Fruit fly (Drosophila melanogaster): ENCODE measurements around the gene jp.
A peak's percentile ranks its signal among the peaks of the same experiment; 100 is the strongest.

The jp gene

DNA sequence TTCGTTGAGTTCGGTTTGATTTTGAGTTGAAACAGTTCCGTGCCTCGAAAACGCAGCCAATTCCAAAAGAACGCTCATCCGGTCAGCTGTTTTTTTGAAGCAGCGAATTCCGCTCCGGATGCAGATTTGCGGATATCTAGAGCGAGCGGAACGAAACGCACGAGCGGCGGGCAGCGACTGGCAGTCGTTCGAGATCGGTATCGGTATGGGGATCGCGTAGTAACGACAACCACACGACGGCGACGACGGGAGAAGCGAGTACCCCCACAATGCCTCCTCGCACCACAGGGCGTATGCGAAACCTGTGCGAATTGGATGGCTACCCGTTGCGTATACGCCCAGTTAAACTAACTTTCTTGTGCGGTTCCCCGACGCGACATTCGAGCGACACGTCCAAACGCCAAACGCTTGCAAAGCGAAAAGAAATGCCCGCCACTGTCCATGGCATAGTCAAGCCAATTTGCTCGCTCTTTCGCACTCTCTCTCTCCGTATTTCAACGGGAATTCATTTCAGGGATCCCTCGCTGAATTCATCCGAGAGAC lies 6.4 kb downstream of the jp start:
- TF ChIP-seq CG8478 (optimal IDR thresholded peaks at IDR 0.05), result no peak
- TF ChIP-seq CTCF (optimal IDR thresholded peaks at IDR 0.05), result no peak

DNA sequence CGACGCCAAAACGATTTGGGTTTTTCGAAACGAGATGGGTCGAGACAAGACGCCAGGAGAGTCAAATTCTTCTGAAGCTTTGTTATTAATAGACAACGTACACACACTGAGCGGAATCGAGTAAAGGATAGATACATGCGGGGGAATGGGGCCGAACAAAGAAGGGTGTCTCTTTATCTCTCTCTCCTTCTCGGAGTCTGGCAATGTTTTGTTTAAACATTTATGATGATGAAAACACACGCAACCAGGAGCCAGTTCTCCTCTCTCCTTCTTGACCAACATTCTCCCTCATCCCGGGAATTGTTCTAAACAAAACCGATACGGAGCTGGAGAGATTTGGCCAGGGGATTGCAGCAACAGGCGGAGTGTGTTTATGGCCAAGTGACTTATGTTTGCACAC lies 8.7 kb downstream of the jp start:
- TF ChIP-seq CG8478 (optimal IDR thresholded peaks at IDR 0.05), result no peak
- no peak for TF ChIP-seq CTCF (optimal IDR thresholded peaks at IDR 0.05)

dm6 chr2L:9550880-9551279 lies 15.7 kb downstream of the jp start:
- TF ChIP-seq CTCF (optimal IDR thresholded peaks at IDR 0.05) (no peak), CG8478 (optimal IDR thresholded peaks at IDR 0.05) (no peak)

DNA sequence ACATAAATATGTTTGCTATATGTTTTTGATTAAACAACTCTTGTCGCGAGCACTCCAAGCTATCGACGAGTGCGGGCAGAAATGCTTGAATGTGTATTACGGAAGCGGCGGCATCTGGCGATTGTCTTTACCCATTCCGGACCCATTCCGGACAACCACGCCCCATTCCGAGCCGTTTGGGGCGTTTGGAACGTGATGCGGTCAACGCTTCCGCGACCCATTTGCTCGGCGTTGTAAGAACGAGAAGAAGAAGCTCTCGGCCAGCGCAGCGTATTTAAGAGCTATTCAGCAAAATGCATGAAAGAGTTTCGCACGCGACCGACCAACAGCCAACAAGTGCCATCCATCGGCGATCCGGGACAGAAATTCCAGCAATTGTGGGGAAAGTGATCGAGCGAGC lies 21.0 kb downstream of the jp start, which contains the start of gene CG13114:
TSS of gene CG13114 (plus strand) at position 301 of the 400 bp plus-strand sequence.
- TF ChIP-seq CG8478 (optimal IDR thresholded peaks at IDR 0.05), result no peak
- TF ChIP-seq CTCF (optimal IDR thresholded peaks at IDR 0.05), result no peak

- TF ChIP-seq CG8478 (optimal IDR thresholded peaks at IDR 0.05) (no peak), CTCF (optimal IDR thresholded peaks at IDR 0.05) (no peak)
These were observed 22.7 kb downstream of the jp start, which contains the start of gene CG13113 for dm6 chr2L:9543871-9544270. TSS of gene CG13113 (plus strand) at chr2L:9544171.

- TF ChIP-seq CG8478 (optimal IDR thresholded peaks at IDR 0.05), result no peak
- TF ChIP-seq CTCF (optimal IDR thresholded peaks at IDR 0.05), result no peak
These were observed 24.0 kb downstream of the jp start, which contains the start of gene Cpr30B for dm6 chr2L:9542578-9542977. TSS of gene Cpr30B (plus strand) at chr2L:9542878.

dm6 chr2L:9539988-9540573 lies 26.5 kb downstream of the jp start, which contains the start of gene CG17855:
TSS of gene CG17855 (plus strand) at chr2L:9540523.
- TF ChIP-seq CG8478 (optimal IDR thresholded peaks at IDR 0.05) (no peak), CTCF (optimal IDR thresholded peaks at IDR 0.05) (peak; percentile 38 to 87)

dm6 chr2L:9529858-9530378 lies 36.6 kb downstream of the jp start:
- TF ChIP-seq CTCF (optimal IDR thresholded peaks at IDR 0.05) (no peak), CG8478 (optimal IDR thresholded peaks at IDR 0.05) (no peak)

DNA sequence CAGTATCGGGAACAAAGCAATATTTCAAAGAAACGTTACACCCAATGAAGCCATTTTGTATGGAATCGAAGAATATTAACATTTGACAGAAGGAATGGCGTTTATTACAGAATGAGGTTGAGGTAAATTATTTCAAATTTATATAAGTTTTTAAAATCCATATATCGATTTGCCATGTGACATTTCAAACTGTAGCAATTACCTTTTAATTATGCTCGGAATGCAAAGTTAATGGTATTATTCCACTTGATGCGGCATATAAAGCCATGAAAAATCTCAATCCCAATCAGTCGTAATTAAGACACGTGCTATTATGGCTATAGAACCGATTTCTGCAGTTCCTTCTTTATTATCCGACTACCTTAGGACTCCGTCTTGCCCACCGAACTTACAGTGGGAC lies 38.3 kb downstream of the jp start, which contains the start of gene CG31883:
TSS of gene CG31883 (plus strand) at position 301 of the 400 bp plus-strand sequence.
- no peak for TF ChIP-seq CTCF (optimal IDR thresholded peaks at IDR 0.05)
- no peak for TF ChIP-seq CG8478 (optimal IDR thresholded peaks at IDR 0.05)

DNA sequence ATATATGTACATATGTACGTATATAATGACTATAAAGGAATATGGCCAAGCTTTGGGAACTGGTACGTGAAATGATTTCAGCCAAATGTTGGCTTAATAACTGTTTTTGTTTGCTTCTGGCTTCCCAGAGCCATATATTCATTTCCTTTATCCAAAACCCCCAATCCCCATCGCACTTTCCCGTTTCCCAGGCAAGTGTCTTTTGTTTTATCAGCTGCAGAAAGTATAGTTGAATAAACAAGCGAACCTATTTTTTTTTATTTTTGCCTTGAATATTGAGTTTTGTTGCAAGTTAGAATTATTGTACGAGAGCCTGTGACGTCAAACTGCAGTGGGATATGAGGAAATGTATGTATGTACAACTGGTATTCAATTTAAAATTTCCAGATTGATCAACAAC lies 40.0 kb downstream of the jp start:
- TF ChIP-seq CTCF (optimal IDR thresholded peaks at IDR 0.05) (no peak), CG8478 (optimal IDR thresholded peaks at IDR 0.05) (no peak)

DNA sequence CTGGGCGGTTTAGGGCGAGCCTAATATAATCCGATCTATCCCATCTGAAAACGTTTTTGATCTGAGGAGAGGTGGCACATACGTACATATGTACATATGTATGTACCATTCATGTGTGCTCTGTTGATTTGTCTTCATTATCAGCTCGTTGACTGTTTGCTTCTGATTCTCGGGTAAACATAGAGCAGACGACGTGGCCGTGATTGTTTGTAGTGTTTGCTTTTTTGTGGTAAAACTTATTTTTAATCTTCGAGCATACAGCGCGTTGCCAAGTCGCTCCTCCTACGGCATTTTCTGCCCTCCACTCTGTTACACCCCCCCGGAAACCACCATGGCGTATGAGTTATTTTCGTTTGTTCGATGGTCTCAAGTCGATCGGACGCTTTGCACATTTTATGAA lies 40.8 kb downstream of the jp start:
- TF ChIP-seq CG8478 (optimal IDR thresholded peaks at IDR 0.05), result no peak
- TF ChIP-seq CTCF (optimal IDR thresholded peaks at IDR 0.05), result no peak

DNA sequence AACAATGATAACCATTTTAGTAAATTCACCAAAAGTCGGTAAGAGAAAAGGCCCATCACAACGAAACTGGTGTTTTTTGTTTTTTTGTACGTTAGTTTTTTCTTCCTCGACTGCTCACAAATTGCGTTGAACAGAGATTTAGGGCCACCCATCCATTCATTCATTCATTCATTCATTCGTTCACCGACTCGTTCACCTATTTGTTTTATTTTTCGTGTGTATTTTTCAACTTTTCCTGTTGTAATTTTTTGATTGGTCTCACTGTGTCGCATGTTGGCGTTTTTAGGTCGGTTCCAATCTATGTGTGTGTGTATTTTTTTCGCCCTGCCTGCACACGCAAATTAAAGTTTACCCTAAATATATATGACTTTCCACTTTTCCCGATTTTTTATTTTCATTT lies 41.6 kb downstream of the jp start:
- TF ChIP-seq CTCF (optimal IDR thresholded peaks at IDR 0.05), result no peak
- no peak for TF ChIP-seq CG8478 (optimal IDR thresholded peaks at IDR 0.05)

dm6 chr2L:9522766-9523174 lies 43.8 kb downstream of the jp start:
- TF ChIP-seq CG8478 (optimal IDR thresholded peaks at IDR 0.05), result no peak
- no peak for TF ChIP-seq CTCF (optimal IDR thresholded peaks at IDR 0.05)

DNA sequence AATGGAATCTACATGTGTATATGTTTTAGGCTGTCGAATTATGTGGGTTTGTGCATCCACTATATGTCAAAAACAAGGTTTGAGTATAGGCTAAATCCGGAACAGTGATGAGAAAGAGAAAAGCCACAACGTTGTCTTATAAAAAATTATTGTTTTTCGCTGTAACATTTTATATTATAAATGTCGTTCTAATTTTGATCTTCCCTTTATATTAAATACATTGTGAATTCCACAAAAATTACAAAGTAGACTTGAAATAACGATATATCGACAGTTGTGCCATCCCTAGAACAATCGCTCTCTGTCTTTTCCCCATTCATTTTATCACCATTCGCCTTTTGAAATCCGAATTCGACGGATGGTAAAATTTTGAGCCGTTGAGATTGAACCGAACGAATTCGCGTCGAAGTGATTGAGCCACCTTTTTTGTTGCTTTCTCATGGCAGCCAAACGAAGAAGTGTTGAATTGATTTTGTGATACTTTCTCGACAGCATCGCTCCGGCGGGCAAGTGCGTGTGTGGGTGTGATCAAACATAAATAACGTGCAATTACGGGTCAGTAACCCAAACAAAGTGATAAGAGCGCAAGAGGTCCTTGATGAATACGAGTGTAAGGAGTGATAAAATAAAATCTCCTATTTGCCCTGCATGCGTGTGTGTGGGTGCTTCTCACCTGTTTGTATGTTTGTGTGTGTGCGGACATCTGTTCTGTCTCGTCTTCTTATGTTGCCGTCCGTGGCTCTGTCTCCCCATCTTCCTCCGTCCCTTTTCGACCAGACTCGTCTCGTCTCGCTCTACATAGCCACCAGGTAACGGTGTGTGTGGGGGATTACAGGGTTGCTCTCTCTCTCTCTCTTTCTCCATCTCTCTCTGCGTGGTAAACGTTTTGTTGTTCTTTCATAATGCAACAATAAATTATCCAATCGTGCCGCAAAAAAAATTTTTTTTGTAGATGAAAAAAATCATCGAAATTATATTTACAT lies 45.4 kb downstream of the jp start, which contains the start of gene Oatp30B:
TSS of gene Oatp30B (plus strand) at position 325 of the 983 bp plus-strand sequence.
- TF ChIP-seq CTCF (optimal IDR thresholded peaks at IDR 0.05) (peak; percentile 1 to 60), CG8478 (optimal IDR thresholded peaks at IDR 0.05) (no peak)

- TF ChIP-seq CG8478 (optimal IDR thresholded peaks at IDR 0.05) (no peak), CTCF (optimal IDR thresholded peaks at IDR 0.05) (no peak)
These were observed 52.8 kb downstream of the jp start for dm6 chr2L:9513771-9514170.
